Worm (Caenorhabditis elegans): ENCODE measurements around the gene thoc-2.

thoc-2 gene

ce11 chrIII:6381584-6382391 lies 13.9 kb downstream of the thoc-2 start, which contains the start of gene znf-622:
Gene znf-622 (plus strand): TSS chrIII:6381634.
- peak; percentile 14 for TF ChIP-seq ama-1 (optimal IDR thresholded peaks at IDR 0.05)
- TF ChIP-seq unc-62 (GFP tag; optimal IDR thresholded peaks at IDR 0.05 in 1 of 2) = peak in 1 of 2 experiments; percentile 91
- no peak for TF ChIP-seq unc-62 (tag; optimal IDR thresholded peaks at IDR 0.05)
- no peak for TF ChIP-seq mdl-1 (tag; optimal IDR thresholded peaks at IDR 0.05)

ce11 chrIII:6382987-6383602 lies 15.3 kb downstream of the thoc-2 start, which contains the start of gene let-716:
Gene let-716 (plus strand): TSS chrIII:6383552.
- no peak for TF ChIP-seq nhr-42 (GFP tag; IDR thresholded peaks at IDR 0.05)
- TF ChIP-seq lin-1 (GFP tag; IDR thresholded peaks at IDR 0.05) = no peak
- TF ChIP-seq tra-1 (GFP tag; IDR thresholded peaks at IDR 0.05) = no peak
- peak; percentile 39; the same call in 1 of the 2 replicates for TF ChIP-seq lin-38 (GFP tag; IDR thresholded peaks at IDR 0.05)
- no peak for TF ChIP-seq unc-130 (GFP tag; optimal IDR thresholded peaks at IDR 0.05)
- TF ChIP-seq nhr-237 (tag; optimal IDR thresholded peaks at IDR 0.05) = no peak
- no peak for TF ChIP-seq ceh-32 (tag; optimal IDR thresholded peaks at IDR 0.05; ENCODE audit: poor library complexity)
- no peak for TF ChIP-seq madf-9 (GFP tag; conservative IDR thresholded peaks at IDR 0.05)
- TF ChIP-seq unc-62 (GFP tag; optimal IDR thresholded peaks at IDR 0.05 in 1 of 2) = peak in 1 of 2 experiments; percentile 14
- TF ChIP-seq unc-62 (tag; optimal IDR thresholded peaks at IDR 0.05) = no peak
- TF ChIP-seq skn-1 (tag; optimal IDR thresholded peaks at IDR 0.05) = no peak
- TF ChIP-seq nhr-10 (tag; optimal IDR thresholded peaks at IDR 0.05) = no peak
- TF ChIP-seq snpc-1.2 (GFP tag; IDR thresholded peaks at IDR 0.05) = no peak
- peak; percentile 8 for TF ChIP-seq mep-1 (tag; optimal IDR thresholded peaks at IDR 0.05)
- TF ChIP-seq gei-8 (GFP tag; optimal IDR thresholded peaks at IDR 0.05) = no peak
- no peak for TF ChIP-seq arid-1 (GFP tag; conservative IDR thresholded peaks at IDR 0.05)
- no peak for TF ChIP-seq ztf-7 (tag; optimal IDR thresholded peaks at IDR 0.05)
- peak; percentile 19 for TF ChIP-seq dve-1 (tag; optimal IDR thresholded peaks at IDR 0.05; ENCODE audit: insufficient read depth)
- no peak for TF ChIP-seq aha-1 (tag)
- TF ChIP-seq daf-19 (GFP tag; conservative IDR thresholded peaks at IDR 0.05) = no peak
- TF ChIP-seq dpl-1 (GFP tag; optimal IDR thresholded peaks at IDR 0.05) = peak; percentile 24
- TF ChIP-seq egl-27 (tag; optimal IDR thresholded peaks at IDR 0.05) = no peak
- no peak for TF ChIP-seq ceh-44 (GFP tag; IDR thresholded peaks at IDR 0.05)
- no peak for TF ChIP-seq mdt-29 (GFP tag; IDR thresholded peaks at IDR 0.05)
- no peak for TF ChIP-seq F44E2.7 (GFP tag; IDR thresholded peaks at IDR 0.05)
- TF ChIP-seq mxl-2 (GFP tag; conservative IDR thresholded peaks at IDR 0.05) = no peak
- TF ChIP-seq daf-12 (tag; optimal IDR thresholded peaks at IDR 0.05) = no peak
- TF ChIP-seq lsy-2 (tag; optimal IDR thresholded peaks at IDR 0.05) = peak; percentile 56 to 97
- no peak for TF ChIP-seq spr-1 (tag; optimal IDR thresholded peaks at IDR 0.05)
- peak; percentile 5 for TF ChIP-seq nhr-28 (tag; optimal IDR thresholded peaks at IDR 0.05)
- TF ChIP-seq ceh-82 (tag; optimal IDR thresholded peaks at IDR 0.05) = no peak
- no peak for TF ChIP-seq cey-2 (tag; optimal IDR thresholded peaks at IDR 0.05; ENCODE audit: borderline replicate concordance, insufficient read depth)
- 0 out of 2 replicates have a peak, but pooled peaks have one; percentile 46 for TF ChIP-seq hmg-1.1 (GFP tag; IDR thresholded peaks at IDR 0.05)
- no peak for TF ChIP-seq ceh-28 (tag; optimal IDR thresholded peaks at IDR 0.05)
- no peak for TF ChIP-seq hlh-11 (tag; optimal IDR thresholded peaks at IDR 0.05)
- TF ChIP-seq zfp-3 (GFP tag; conservative IDR thresholded peaks at IDR 0.05) = no peak
- TF ChIP-seq fkh-10 (GFP tag; optimal IDR thresholded peaks at IDR 0.05) = no peak
- TF ChIP-seq nhr-11 (tag; optimal IDR thresholded peaks at IDR 0.05) = no peak
- no peak for TF ChIP-seq dmd-9 (GFP tag; IDR thresholded peaks at IDR 0.05)
- TF ChIP-seq ctbp-1 (GFP tag; IDR thresholded peaks at IDR 0.05) = no peak
- no peak for TF ChIP-seq spr-3 (GFP tag; optimal IDR thresholded peaks at IDR 0.05)
- TF ChIP-seq D1046.2 (GFP tag; IDR thresholded peaks at IDR 0.05) = no peak
- TF ChIP-seq zip-11 (GFP tag; IDR thresholded peaks at IDR 0.05) = no peak
- TF ChIP-seq mes-2 (tag; optimal IDR thresholded peaks at IDR 0.05; ENCODE audit: poor library complexity, severe bottlenecking) = peak; percentile 40
- TF ChIP-seq nhr-6 (tag; optimal IDR thresholded peaks at IDR 0.05) = no peak

Measured in whole organism, L4 larva.